Worm (Caenorhabditis elegans): ENCODE results near the gene C12D5.5.

DNA sequence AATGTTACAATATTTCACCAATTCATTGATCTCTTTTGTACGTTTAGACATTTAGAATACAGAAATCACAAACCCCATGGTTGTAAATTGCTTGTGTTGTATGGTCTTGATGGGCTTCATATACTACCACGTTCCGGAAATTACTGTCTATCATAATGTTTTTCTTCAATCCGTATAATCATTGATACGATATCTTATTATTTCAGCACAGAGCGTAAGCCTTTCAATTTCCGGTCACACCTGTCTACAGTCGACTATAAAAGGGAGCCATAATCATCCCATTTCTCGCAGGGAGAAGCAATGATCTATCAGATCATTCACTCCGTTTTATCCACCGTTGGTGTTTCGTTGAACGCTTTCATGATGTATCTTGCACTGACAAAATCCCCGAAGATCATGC lies 38.5 kb upstream of the C12D5.5 start, which contains the start of gene srd-30:
- TF ChIP-seq elt-3 (tag; optimal IDR thresholded peaks at IDR 0.05) (no peak), nhr-11 (tag; optimal IDR thresholded peaks at IDR 0.05) (no peak), nhr-6 (tag; optimal IDR thresholded peaks at IDR 0.05) (no peak), lsy-2 (tag; optimal IDR thresholded peaks at IDR 0.05) (no peak)

Data from whole organism, L2 larva.